Fruit fly (Drosophila melanogaster) whole organism, embryonic: ENCODE data around the gene Rfx.

ENCODE experiments used
- Adf1 ChIP-seq: fragments of 200-800 bp; sonication (Bioruptor generic); IDR thresholded peaks from 2 replicates; pipeline ENCODE4 v1.3.6; 2022; ENCODE audit warnings: missing biosample characterization, missing genetic modification characterization
- Antp ChIP-seq: fragments of 200-800 bp; sonication (Bioruptor generic); optimal IDR thresholded peaks from 3 replicates; lab custom pipeline; 2016; ENCODE audit warnings: missing biosample characterization, missing genetic modification characterization
- CG10654 ChIP-seq: fragments of 200-800 bp; sonication (Bioruptor generic); optimal IDR thresholded peaks from 2 replicates; lab custom pipeline; 2016; ENCODE audit warnings: missing biosample characterization, missing genetic modification characterization
- CG12299 ChIP-seq: fragments of 200-800 bp; sonication (Bioruptor generic); optimal IDR thresholded peaks from 2 replicates; lab custom pipeline; 2018; ENCODE audit warnings: missing biosample characterization, mild to moderate bottlenecking, missing genetic modification characterization
- CG13894 ChIP-seq: fragments of 200-800 bp; sonication (Bioruptor generic); optimal IDR thresholded peaks from 3 replicates; lab custom pipeline; 2018; ENCODE audit warnings: missing biosample characterization, mild to moderate bottlenecking, missing genetic modification characterization, moderate library complexity
- CG14667 ChIP-seq: fragments of 200-800 bp; sonication (Bioruptor generic); IDR thresholded peaks from 2 replicates; pipeline ENCODE4 v1.3.6; 2022; ENCODE audit warnings: missing biosample characterization, missing genetic modification characterization
- CG15073 ChIP-seq: fragments of 200-800 bp; sonication (Bioruptor generic); optimal IDR thresholded peaks from 2 replicates; lab custom pipeline; 2016; ENCODE audit warnings: missing biosample characterization, missing genetic modification characterization
- CG15479 ChIP-seq: fragments of 200-800 bp; sonication (Bioruptor generic); optimal IDR thresholded peaks from 3 replicates; lab custom pipeline; 2019; ENCODE audit warnings: missing biosample characterization, mild to moderate bottlenecking, missing genetic modification characterization, moderate library complexity
- CG15601 ChIP-seq: fragments of 200-800 bp; sonication (Bioruptor generic); optimal IDR thresholded peaks from 3 replicates; lab custom pipeline; 2019; ENCODE audit warnings: missing biosample characterization, mild to moderate bottlenecking, missing genetic modification characterization, moderate library complexity
- CG1647 ChIP-seq: fragments of 200-800 bp; sonication (Bioruptor generic); optimal IDR thresholded peaks from 3 replicates; lab custom pipeline; 2016; ENCODE audit warnings: missing biosample characterization, missing genetic modification characterization
- CG16863 ChIP-seq: fragments of 200-800 bp; sonication (Bioruptor generic); optimal IDR thresholded peaks from 3 replicates; lab custom pipeline; 2016; ENCODE audit warnings: missing biosample characterization, missing genetic modification characterization
- CG17328 ChIP-seq: fragments of 200-800 bp; sonication (Bioruptor generic); IDR thresholded peaks from 2 replicates; pipeline ENCODE4 v1.3.6; 2022; ENCODE audit warnings: missing biosample characterization, missing genetic modification characterization
- CG2875 ChIP-seq: fragments of 200-800 bp; sonication (Bioruptor generic); optimal IDR thresholded peaks from 2 replicates; lab custom pipeline; 2017; ENCODE audit warnings: missing biosample characterization, mild to moderate bottlenecking, missing genetic modification characterization, missing genetic modification reagents
- CG33557 ChIP-seq: fragments of 200-800 bp; sonication (Bioruptor generic); optimal IDR thresholded peaks from 2 replicates; lab custom pipeline; 2019; ENCODE audit warnings: missing biosample characterization, mild to moderate bottlenecking, missing genetic modification characterization, moderate library complexity
- CG6175 ChIP-seq: fragments of 200-800 bp; sonication (Bioruptor generic); IDR thresholded peaks from 3 replicates; pipeline ENCODE4 v1.3.6; 2022; ENCODE audit warnings: missing biosample characterization, missing genetic modification characterization
- CG6654 ChIP-seq: fragments of 200-800 bp; sonication (Bioruptor generic); optimal IDR thresholded peaks from 2 replicates; lab custom pipeline; 2017; ENCODE audit warnings: missing biosample characterization, mild to moderate bottlenecking, missing genetic modification characterization
- CG6765 ChIP-seq: fragments of 200-800 bp; sonication (Bioruptor generic); optimal IDR thresholded peaks from 3 replicates; lab custom pipeline; 2017; ENCODE audit warnings: missing biosample characterization, mild to moderate bottlenecking, missing genetic modification characterization
- CG7372 ChIP-seq: fragments of 200-800 bp; sonication (Bioruptor generic); IDR thresholded peaks from 2 replicates; pipeline ENCODE4 v1.3.6; 2022; ENCODE audit warnings: missing biosample characterization, missing genetic modification characterization
- CG7556 ChIP-seq: fragments of 200-800 bp; sonication (Bioruptor generic); optimal IDR thresholded peaks from 2 replicates; lab custom pipeline; 2017; ENCODE audit warnings: missing biosample characterization, mild to moderate bottlenecking, missing genetic modification characterization
- Dek ChIP-seq: fragments of 200-800 bp; sonication (Bioruptor generic); optimal IDR thresholded peaks from 3 replicates; lab custom pipeline; 2019; ENCODE audit warnings: missing biosample characterization, mild to moderate bottlenecking, missing genetic modification characterization, moderate library complexity
- Dip3 ChIP-seq: fragments of 200-800 bp; sonication (Bioruptor generic); optimal IDR thresholded peaks from 3 replicates; lab custom pipeline; 2016; ENCODE audit warnings: missing biosample characterization, missing genetic modification characterization
- Fer1 ChIP-seq: fragments of 200-800 bp; sonication (Bioruptor generic); optimal IDR thresholded peaks from 2 replicates; lab custom pipeline; 2017; ENCODE audit warnings: missing biosample characterization, mild to moderate bottlenecking, missing genetic modification characterization
- H2.0 ChIP-seq: fragments of 200-800 bp; sonication (Bioruptor generic); IDR thresholded peaks from 2 replicates; pipeline ENCODE4 v1.3.6; 2022; ENCODE audit warnings: missing biosample characterization, missing genetic modification characterization
- HLH54F ChIP-seq: fragments of 200-800 bp; sonication (Bioruptor generic); optimal IDR thresholded peaks from 3 replicates; lab custom pipeline; 2016; ENCODE audit warnings: missing biosample characterization, missing genetic modification characterization
- Med ChIP-seq: fragments of 200-800 bp; sonication (Bioruptor generic); peaks from one replicate; lab custom pipeline; 2016; ENCODE audit warnings: missing biosample characterization, missing genetic modification characterization, mild to moderate bottlenecking, inconsistent platforms, moderate library complexity
- Sry-β ChIP-seq: fragments of 200-800 bp; sonication (Bioruptor generic); optimal IDR thresholded peaks from 2 replicates; lab custom pipeline; 2018; ENCODE audit warnings: missing biosample characterization, mild to moderate bottlenecking, missing genetic modification characterization, moderate library complexity
- Ssrp ChIP-seq: fragments of 200-800 bp; sonication (Bioruptor generic); optimal IDR thresholded peaks from 2 replicates; lab custom pipeline; 2018; ENCODE audit warnings: missing biosample characterization, mild to moderate bottlenecking, missing genetic modification characterization, moderate library complexity
- Taf1 ChIP-seq: fragments of 200-800 bp; sonication (Bioruptor generic); IDR thresholded peaks from 2 replicates; pipeline ENCODE4 v1.3.6; 2022; ENCODE audit warnings: missing biosample characterization, missing genetic modification characterization
- ap ChIP-seq: fragments of 200-800 bp; sonication (Bioruptor generic); IDR thresholded peaks from 2 replicates; pipeline ENCODE4 v1.3.6; 2022; ENCODE audit warnings: missing biosample characterization, missing genetic modification characterization
- ash1 ChIP-seq: fragments of 200-800 bp; sonication (Bioruptor generic); optimal IDR thresholded peaks from 2 replicates; lab custom pipeline; 2018; ENCODE audit warnings: missing biosample characterization, mild to moderate bottlenecking, missing genetic modification characterization
- bowl ChIP-seq: fragments of 200-800 bp; sonication (Bioruptor generic); IDR thresholded peaks from 2 replicates; pipeline ENCODE4 v1.3.6; 2022; ENCODE audit warnings: missing biosample characterization, missing genetic modification characterization
- btn ChIP-seq: fragments of 200-800 bp; sonication (Bioruptor generic); optimal IDR thresholded peaks from 2 replicates; lab custom pipeline; 2016; ENCODE audit warnings: missing biosample characterization, missing genetic modification characterization
- exex ChIP-seq: fragments of 200-800 bp; sonication (Bioruptor generic); optimal IDR thresholded peaks from 4 replicates; lab custom pipeline; 2018; ENCODE audit warnings: missing biosample characterization, mild to moderate bottlenecking, missing genetic modification characterization, moderate library complexity
- fd102C ChIP-seq: fragments of 200-800 bp; sonication (Bioruptor generic); optimal IDR thresholded peaks from 2 replicates; lab custom pipeline; 2018; ENCODE audit warnings: missing biosample characterization, mild to moderate bottlenecking, missing genetic modification characterization, moderate library complexity
- fru ChIP-seq: fragments of >200 bp; optimal IDR thresholded peaks from 2 replicates; lab custom pipeline; 2017
- gem ChIP-seq: fragments of 200-800 bp; sonication (Bioruptor generic); optimal IDR thresholded peaks from 2 replicates; lab custom pipeline; 2019; ENCODE audit warnings: missing biosample characterization, mild to moderate bottlenecking, missing genetic modification characterization, moderate library complexity
- gsb ChIP-seq: fragments of 200-800 bp; sonication (Bioruptor generic); IDR thresholded peaks from 2 replicates; pipeline ENCODE4 v1.3.6; 2022; ENCODE audit warnings: missing biosample characterization, missing genetic modification characterization
- inv ChIP-seq: fragments of 200-800 bp; sonication (Bioruptor generic); IDR thresholded peaks from 2 replicates; pipeline ENCODE4 v1.3.6; 2022; ENCODE audit warnings: missing biosample characterization, missing genetic modification characterization; ENCODE audit not compliant: partially characterized antibody
- klu ChIP-seq: fragments of 200-800 bp; sonication (Bioruptor generic); IDR thresholded peaks from 2 replicates; pipeline ENCODE4 v1.3.6; 2022; ENCODE audit warnings: missing biosample characterization, missing genetic modification characterization
- lbe ChIP-seq: fragments of 200-800 bp; sonication (Bioruptor generic); optimal IDR thresholded peaks from 2 replicates; lab custom pipeline; 2016; ENCODE audit warnings: missing biosample characterization, mild to moderate bottlenecking, missing genetic modification characterization
- pan ChIP-seq, 4 experiments: fragments of >200 bp in 3 of 4; fragments of 200-800 bp in 1 of 4; sonication (Bioruptor generic) in 1 of 4; optimal IDR thresholded peaks in 3 of 4; IDR thresholded peaks in 1 of 4; 2 replicates each; pipeline versions ENCODE4 v1.3.6 to Lab custom; 2017 to 2022; ENCODE audit warnings: missing biosample characterization in 2 of 4, missing genetic modification characterization in 2 of 4, mixed read lengths in 1 of 4
- peb ChIP-seq: fragments of 200-800 bp; sonication (Bioruptor generic); IDR thresholded peaks from 2 replicates; pipeline ENCODE4 v1.3.6; 2022; ENCODE audit warnings: missing biosample characterization, missing genetic modification characterization
- prd ChIP-seq, 3 experiments: fragments of >200 bp in 2 of 3; fragments of 200-800 bp in 1 of 3; sonication (Bioruptor generic) in 1 of 3; optimal IDR thresholded peaks in 2 of 3; IDR thresholded peaks in 1 of 3; 2 replicates in 2 of 3; 3 replicates in 1 of 3; pipeline versions ENCODE4 v1.3.6 to Lab custom; 2017 to 2022; ENCODE audit warnings: missing biosample characterization in 1 of 3, missing genetic modification characterization in 1 of 3
- repo ChIP-seq: fragments of 200-800 bp; sonication (Bioruptor generic); optimal IDR thresholded peaks from 2 replicates; lab custom pipeline; 2016; ENCODE audit warnings: missing biosample characterization, missing genetic modification characterization
- row ChIP-seq: fragments of 200-800 bp; sonication (Bioruptor generic); IDR thresholded peaks from 3 replicates; pipeline ENCODE4 v1.3.6; 2022; ENCODE audit warnings: missing biosample characterization, missing genetic modification characterization
- sens ChIP-seq: fragments of 200-800 bp; sonication (Bioruptor generic); peaks from one replicate; lab custom pipeline; 2016; ENCODE audit warnings: missing biosample characterization, missing genetic modification characterization
- sima ChIP-seq: fragments of 200-800 bp; sonication (Bioruptor generic); optimal IDR thresholded peaks from 2 replicates; lab custom pipeline; 2016; ENCODE audit warnings: missing biosample characterization, missing genetic modification characterization
- sna ChIP-seq: fragments of 200-800 bp; sonication (Bioruptor generic); IDR thresholded peaks from 2 replicates; pipeline ENCODE4 v1.3.6; 2022; ENCODE audit warnings: missing biosample characterization, missing genetic modification characterization; ENCODE audit not compliant: partially characterized antibody
- stwl ChIP-seq: fragments of 200-800 bp; sonication (Bioruptor generic); optimal IDR thresholded peaks from 3 replicates; lab custom pipeline; 2018; ENCODE audit warnings: missing biosample characterization, mild to moderate bottlenecking, missing genetic modification characterization, moderate library complexity
- tgo ChIP-seq: fragments of 200-800 bp; sonication (Bioruptor generic); IDR thresholded peaks from 3 replicates; pipeline ENCODE4 v1.3.6; 2022; ENCODE audit warnings: missing biosample characterization, missing genetic modification characterization
- zf30C ChIP-seq: fragments of 200-800 bp; sonication (Bioruptor generic); optimal IDR thresholded peaks from 3 replicates; lab custom pipeline; 2018; ENCODE audit warnings: missing biosample characterization, mild to moderate bottlenecking, missing genetic modification characterization

Rfx gene

dm6 chr3R:10390914-10391377 is 13.1 kb upstream of the Rfx start (continued):
- TF ChIP-seq zf30C (no peak), repo (no peak), CG13894 (tag; lab: Kevin White, UChicago) (peak; percentile 20), tgo (GFP tag; lab: Robert Waterston, UW) (no peak), CG15479 (GFP tag; lab: Kevin White, UChicago) (peak; percentile 6), CG15073 (GFP tag; lab: Kevin White, UChicago) (no peak), Sry-β (GFP tag; lab: Kevin White, UChicago) (no peak), Antp (GFP tag; lab: Kevin White, UChicago) (no peak), Med (GFP tag; lab: Kevin White, UChicago) (peak; percentile 92), peb (GFP tag; lab: Robert Waterston, UW) (no peak), CG17328 (GFP tag; lab: Robert Waterston, UW) (no peak), lbe (GFP tag; lab: Kevin White, UChicago) (peak; percentile 70), Ssrp (no peak), prd (optimal IDR thresholded peaks at IDR 0.05; lab: Kevin White, UChicago) (no peak), prd (GFP tag; IDR thresholded peaks at IDR 0.05; lab: Robert Waterston, UW) (no peak), CG7556 (GFP tag; lab: Kevin White, UChicago) (no peak), sens (peak; percentile 74), CG16863 (GFP tag; lab: Kevin White, UChicago) (no peak), bowl (GFP tag; lab: Robert Waterston, UW) (no peak), CG6765 (GFP tag; lab: Kevin White, UChicago) (peak; percentile 41), CG33557 (no peak), HLH54F (GFP tag; lab: Kevin White, UChicago) (no peak), Taf1 (GFP tag; lab: Robert Waterston, UW) (no peak), inv (no peak), CG1647 (GFP tag; lab: Kevin White, UChicago) (peak; percentile 30), CG6654 (GFP tag; lab: Kevin White, UChicago) (no peak), sima (GFP tag; lab: Kevin White, UChicago) (no peak), sna (GFP tag; lab: Robert Waterston, UW) (no peak), ash1 (GFP tag; lab: Kevin White, UChicago) (peak; percentile 23), ap (GFP tag; lab: Robert Waterston, UW) (no peak), Fer1 (GFP tag; lab: Kevin White, UChicago) (peak; percentile 42), CG7372 (no peak), Dek (tag; lab: Kevin White, UChicago) (peak; percentile 7), CG15601 (tag; lab: Kevin White, UChicago) (no peak), exex (tag; lab: Kevin White, UChicago) (peak; percentile 77), CG12299 (no peak), CG14667 (GFP tag; lab: Robert Waterston, UW) (no peak), pan (optimal IDR thresholded peaks at IDR 0.05; lab: Kevin White, UChicago) (no peak), pan (GFP tag; optimal IDR thresholded peaks at IDR 0.05 in 1 of 2, IDR thresholded peaks at IDR 0.05 in 1 of 2) (no peak), Dip3 (no peak), klu (GFP tag; lab: Robert Waterston, UW) (no peak), row (no peak), gsb (GFP tag; lab: Robert Waterston, UW) (no peak), fd102C (GFP tag; lab: Kevin White, UChicago) (no peak), fru (lab: Kevin White, UChicago) (no peak), gem (no peak), H2.0 (no peak), stwl (no peak), CG6175 (GFP tag; lab: Robert Waterston, UW) (no peak), CG2875 (no peak), Adf1 (GFP tag; lab: Robert Waterston, UW) (no peak), CG10654 (GFP tag; lab: Kevin White, UChicago) (no peak), btn (GFP tag; lab: Kevin White, UChicago) (no peak)
